Worm (Caenorhabditis elegans): Measurements from ENCODE around the gene npr-25.

DNA sequence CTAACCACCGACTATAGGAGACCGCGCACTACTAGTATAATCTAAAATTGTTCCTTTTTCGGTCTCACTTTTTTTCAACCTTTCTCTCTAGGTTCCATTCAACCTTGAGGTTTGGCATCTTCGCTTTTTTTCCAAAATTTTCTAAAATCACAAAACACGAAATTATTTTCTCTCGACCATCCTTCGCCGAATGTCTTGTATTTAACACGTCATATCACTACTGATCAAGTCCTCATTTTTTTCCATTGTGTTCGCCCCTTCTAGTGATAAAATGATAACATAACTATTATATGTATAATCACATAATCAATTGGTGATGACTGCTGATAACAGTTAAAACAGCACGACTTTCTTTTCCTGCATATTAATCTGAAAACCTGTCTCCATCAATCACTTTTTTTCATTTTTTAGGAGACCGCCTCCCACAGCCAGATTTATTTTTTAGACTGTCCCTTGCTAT lies 41.8 kb downstream of the npr-25 start, which contains the start of gene T03F7.7:
- no peak for TF ChIP-seq snpc-4 (tag; optimal IDR thresholded peaks at IDR 0.05)
- TF ChIP-seq mls-2 (tag; optimal IDR thresholded peaks at IDR 0.05): no peak
- TF ChIP-seq nhr-12 (tag; optimal IDR thresholded peaks at IDR 0.05): no peak
- no peak for TF ChIP-seq lsy-2 (tag; optimal IDR thresholded peaks at IDR 0.05)
- TF ChIP-seq unc-62 (GFP tag; optimal IDR thresholded peaks at IDR 0.05): no peak
- no peak for TF ChIP-seq ces-1 (GFP tag; optimal IDR thresholded peaks at IDR 0.05)
- TF ChIP-seq cnd-1 (tag; optimal IDR thresholded peaks at IDR 0.05): no peak
- no peak for TF ChIP-seq hlh-1 (tag; optimal IDR thresholded peaks at IDR 0.05)
- TF ChIP-seq mep-1 (tag; optimal IDR thresholded peaks at IDR 0.05): no peak
- TF ChIP-seq bed-3 (GFP tag; optimal IDR thresholded peaks at IDR 0.05): no peak
- no peak for TF ChIP-seq blmp-1 (tag; optimal IDR thresholded peaks at IDR 0.05)
- no peak for TF ChIP-seq unc-39 (tag; optimal IDR thresholded peaks at IDR 0.05)
- no peak for TF ChIP-seq ztf-11 (tag; optimal IDR thresholded peaks at IDR 0.05)
- TF ChIP-seq pha-4 (tag; optimal IDR thresholded peaks at IDR 0.05): no peak
